Worm (Caenorhabditis elegans) whole organism, early embryonic: ENCODE data around the gene cyld-1.

ENCODE experiments used
- B0310.2 ChIP-seq: sonication (generic microtip); optimal IDR thresholded peaks from 2 replicates; lab custom pipeline; 2016; ENCODE audit warnings: mild to moderate bottlenecking, missing genetic modification characterization, missing compliant biosample characterization
- F13C5.2 ChIP-seq: sonication (generic microtip); optimal IDR thresholded peaks from 2 replicates; lab custom pipeline; 2017; ENCODE audit warnings: mild to moderate bottlenecking, missing genetic modification characterization, inconsistent platforms, missing compliant biosample characterization
- aly-1 ChIP-seq: sonication (generic microtip); optimal IDR thresholded peaks from 2 replicates; lab custom pipeline; 2016; ENCODE audit warnings: missing genetic modification characterization, missing compliant biosample characterization
- ama-1 ChIP-seq: fragments of 150-350 bp; optimal IDR thresholded peaks from 2 replicates; lab custom pipeline; 2014
- ceh-13 ChIP-seq: fragments of 200-800 bp; sonication (Bioruptor generic); optimal IDR thresholded peaks from 2 replicates; lab custom pipeline; 2018; ENCODE audit warnings: mild to moderate bottlenecking, missing genetic modification characterization, missing compliant biosample characterization
- ceh-36 ChIP-seq: sonication (generic microtip); optimal IDR thresholded peaks from 2 replicates; lab custom pipeline; 2016; ENCODE audit warnings: missing genetic modification characterization, inconsistent platforms, missing compliant biosample characterization
- ets-7 ChIP-seq: sonication (generic microtip); optimal IDR thresholded peaks from 2 replicates; lab custom pipeline; 2016; ENCODE audit warnings: missing genotype, missing genetic modification characterization, missing compliant biosample characterization
- flt-1 ChIP-seq: fragments of 200-800 bp; sonication (Bioruptor generic); IDR thresholded peaks from 2 replicates; pipeline ENCODE4 v1.3.6; 2022; ENCODE audit warnings: missing genetic modification characterization, missing compliant biosample characterization
- hmbx-1 ChIP-seq: sonication (generic microtip); optimal IDR thresholded peaks from 2 replicates; lab custom pipeline; 2016; ENCODE audit warnings: mild to moderate bottlenecking, missing genetic modification characterization, missing compliant biosample characterization
- hmg-4 ChIP-seq: fragments of 200-800 bp; sonication (Bioruptor generic); optimal IDR thresholded peaks from 2 replicates; lab custom pipeline; 2018; ENCODE audit warnings: mild to moderate bottlenecking, missing genetic modification characterization, missing compliant biosample characterization
- hnd-1 ChIP-seq: sonication (generic microtip); optimal IDR thresholded peaks from 2 replicates; lab custom pipeline; 2016; ENCODE audit warnings: missing genetic modification characterization, missing compliant biosample characterization
- pes-1 ChIP-seq: fragments of 200-800 bp; sonication (Bioruptor generic); IDR thresholded peaks from 2 replicates; pipeline ENCODE4 v1.3.6; 2022; ENCODE audit warnings: missing genetic modification reagents, missing genetic modification characterization, missing compliant biosample characterization
- scrt-1 ChIP-seq: fragments of 200-800 bp; sonication (Bioruptor generic); IDR thresholded peaks from 2 replicates; pipeline ENCODE4 v1.3.6; 2022; ENCODE audit warnings: missing genetic modification characterization, missing compliant biosample characterization
- sea-1 ChIP-seq: fragments of 200-800 bp; sonication (Bioruptor generic); conservative IDR thresholded peaks from 2 replicates; pipeline ENCODE4 v1.3.6; 2022; ENCODE audit warnings: missing genetic modification characterization, missing compliant biosample characterization
- tbx-11 ChIP-seq: fragments of 200-800 bp; sonication (Bioruptor generic); IDR thresholded peaks from 2 replicates; pipeline ENCODE4 v1.3.6; 2022; ENCODE audit warnings: missing genetic modification characterization, missing compliant biosample characterization
- tbx-37 ChIP-seq: fragments of 200-800 bp; sonication (Bioruptor generic); conservative IDR thresholded peaks from 2 replicates; pipeline ENCODE4 v1.3.6; 2022; ENCODE audit warnings: missing genetic modification reagents, missing genetic modification characterization, missing compliant biosample characterization
- tra-4 ChIP-seq: sonication (generic microtip); optimal IDR thresholded peaks from 2 replicates; lab custom pipeline; 2017; ENCODE audit warnings: missing genetic modification characterization, missing compliant biosample characterization

cyld-1 gene

DNA sequence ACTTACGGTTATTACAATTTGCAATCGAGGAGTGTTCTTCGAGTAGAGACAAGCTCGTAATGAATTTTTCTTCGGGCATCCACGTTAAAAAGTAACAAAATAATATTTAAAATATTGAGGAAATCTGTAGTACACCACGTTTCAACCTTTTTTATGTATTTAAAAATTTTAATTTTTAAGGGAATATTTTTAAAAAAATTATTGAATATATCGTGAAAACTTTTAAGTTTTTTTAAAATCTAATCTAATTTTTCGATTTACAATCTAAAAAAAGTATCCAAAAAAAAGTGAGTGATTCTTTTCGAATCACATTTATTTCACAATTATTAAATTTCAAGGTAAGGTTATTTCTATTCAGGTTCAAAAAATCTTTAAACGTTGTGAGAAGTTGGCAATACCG, 34.3 kb upstream of the cyld-1 start, which contains the start of gene gln-2:
Gene gln-2 (minus strand): TSS at position 101 of the 400 bp plus-strand sequence.
- TF ChIP-seq tra-4 (tag; lab: Kevin White, UChicago), result no peak
- TF ChIP-seq hmg-4 (GFP tag; lab: Kevin White, UChicago), result no peak
- TF ChIP-seq ama-1 (lab: Kevin White, UChicago), result no peak
- no peak for TF ChIP-seq hmbx-1 (tag; lab: Kevin White, UChicago)
- TF ChIP-seq ets-7 (tag; lab: Kevin White, UChicago), result no peak
- TF ChIP-seq hnd-1 (tag; lab: Kevin White, UChicago), result no peak
- TF ChIP-seq tbx-11, result no peak
- no peak for TF ChIP-seq F13C5.2 (tag; lab: Kevin White, UChicago)
- TF ChIP-seq ceh-36 (tag; lab: Kevin White, UChicago), result no peak
- no peak for TF ChIP-seq ceh-13 (GFP tag; lab: Kevin White, UChicago)
- TF ChIP-seq aly-1, result no peak
- TF ChIP-seq tbx-37 (GFP tag; lab: Robert Waterston, UW), result no peak
- TF ChIP-seq pes-1 (GFP tag; lab: Robert Waterston, UW), result no peak
- TF ChIP-seq sea-1 (GFP tag; lab: Robert Waterston, UW), result no peak

DNA sequence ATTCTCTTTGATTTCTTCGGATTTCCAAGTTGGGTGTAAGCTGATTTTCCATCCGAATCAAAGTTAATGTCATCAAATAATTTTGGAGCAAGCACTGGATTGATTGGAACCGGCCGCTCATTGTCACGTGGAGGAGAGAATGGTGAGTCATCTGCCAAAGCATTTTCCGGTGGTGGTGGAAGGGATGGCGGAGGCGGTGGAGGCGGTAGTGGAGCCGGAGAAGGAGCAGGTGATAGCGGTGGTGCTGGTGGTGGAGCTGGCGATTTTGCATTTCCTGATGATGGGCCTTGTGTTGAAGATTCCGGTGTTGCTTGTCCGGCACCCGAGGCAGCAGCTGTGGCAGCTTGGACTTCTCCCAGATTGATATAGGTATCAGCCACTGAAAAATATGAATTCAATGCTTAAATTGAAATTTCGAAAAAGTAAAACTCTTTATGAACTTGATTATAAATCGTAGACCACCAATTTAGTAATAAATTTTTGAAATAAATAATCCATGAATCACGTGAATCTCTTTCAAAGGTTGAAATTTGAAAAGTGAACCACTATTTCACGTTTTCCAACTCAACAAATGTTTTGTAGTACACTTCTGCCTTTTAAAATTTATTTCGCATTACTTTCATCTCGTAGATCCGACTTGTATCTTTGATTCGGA, 30.7 kb upstream of the cyld-1 start, which contains the start of the genes K03H1.9 and K03H1.12:
Gene K03H1.9 (minus strand): TSS at position 471 of the 655 bp plus-strand sequence.
Gene K03H1.12 (plus strand): TSS at position 605 of the 655 bp plus-strand sequence.
- TF ChIP-seq hmg-4 (GFP tag; lab: Kevin White, UChicago) (no peak), ama-1 (lab: Kevin White, UChicago) (no peak), ets-7 (tag; lab: Kevin White, UChicago) (no peak), tra-4 (tag; lab: Kevin White, UChicago) (no peak), scrt-1 (GFP tag; lab: Robert Waterston, UW) (no peak), sea-1 (GFP tag; lab: Robert Waterston, UW) (no peak), ceh-13 (GFP tag; lab: Kevin White, UChicago) (no peak), hmbx-1 (tag; lab: Kevin White, UChicago) (no peak), pes-1 (GFP tag; lab: Robert Waterston, UW) (no peak), aly-1 (no peak), tbx-37 (GFP tag; lab: Robert Waterston, UW) (no peak), tbx-11 (no peak), ceh-36 (tag; lab: Kevin White, UChicago) (no peak), B0310.2 (no peak), hnd-1 (tag; lab: Kevin White, UChicago) (no peak)

- TF ChIP-seq tbx-37 (GFP tag; lab: Robert Waterston, UW) (no peak), scrt-1 (GFP tag; lab: Robert Waterston, UW) (no peak), B0310.2 (no peak), ceh-36 (tag; lab: Kevin White, UChicago) (no peak)
These were observed 21.6 kb upstream of the cyld-1 start, which contains the start of gene dec-7 for ce11 chrIII:9932091-9932490. Gene dec-7, plus strand, starts transcription at chrIII:9932398.

DNA sequence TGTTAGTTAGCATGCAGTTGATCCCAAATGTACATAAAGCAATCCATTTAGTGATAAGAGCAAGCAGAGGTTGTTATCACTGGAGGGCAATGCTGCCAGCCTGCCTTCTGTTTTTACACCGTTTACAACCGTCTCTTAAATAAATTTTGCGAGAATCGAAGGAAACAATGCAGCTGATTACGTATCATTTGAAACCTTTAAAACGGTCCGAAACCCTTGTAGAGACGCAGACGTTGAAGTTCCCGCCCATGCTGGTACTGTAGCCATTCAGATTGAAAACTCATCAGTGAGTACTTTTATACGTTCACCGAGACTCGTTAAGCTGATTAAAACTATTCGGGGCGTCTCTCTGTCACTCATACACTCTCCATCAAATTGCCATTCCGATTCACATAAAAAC, 19.9 kb upstream of the cyld-1 start:
- TF ChIP-seq hnd-1 (tag; lab: Kevin White, UChicago) (no peak), tbx-11 (no peak), sea-1 (GFP tag; lab: Robert Waterston, UW) (no peak)

DNA sequence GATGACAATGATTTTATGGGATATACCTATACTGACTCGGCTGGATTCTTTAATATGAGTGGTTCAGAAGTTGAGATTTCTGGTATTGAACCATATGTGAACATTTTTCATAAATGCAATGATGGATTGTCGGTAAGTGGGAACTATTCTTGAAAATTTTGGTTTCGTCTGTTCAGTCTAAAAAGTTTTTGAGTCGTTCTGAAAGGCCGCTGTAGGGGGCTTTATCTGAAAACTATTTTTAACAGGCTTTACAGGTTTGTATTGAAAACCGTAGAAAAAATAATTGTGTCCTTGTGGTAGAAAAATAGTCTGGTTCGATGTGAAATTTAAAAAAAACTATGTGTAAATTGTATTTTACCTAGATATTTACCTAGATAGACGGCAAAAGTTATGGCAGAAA, 19.1 kb upstream of the cyld-1 start:
- TF ChIP-seq pes-1 (GFP tag; lab: Robert Waterston, UW) (no peak), tbx-37 (GFP tag; lab: Robert Waterston, UW) (no peak), tbx-11 (no peak), hnd-1 (tag; lab: Kevin White, UChicago) (no peak), ama-1 (lab: Kevin White, UChicago) (no peak), hmg-4 (GFP tag; lab: Kevin White, UChicago) (no peak), ceh-13 (GFP tag; lab: Kevin White, UChicago) (no peak)

ce11 chrIII:9928777-9929176, 18.3 kb upstream of the cyld-1 start, which contains the start of gene ttr-1:
Gene ttr-1, plus strand, starts transcription at chrIII:9929077.
- no peak for TF ChIP-seq F13C5.2 (tag; lab: Kevin White, UChicago)

DNA sequence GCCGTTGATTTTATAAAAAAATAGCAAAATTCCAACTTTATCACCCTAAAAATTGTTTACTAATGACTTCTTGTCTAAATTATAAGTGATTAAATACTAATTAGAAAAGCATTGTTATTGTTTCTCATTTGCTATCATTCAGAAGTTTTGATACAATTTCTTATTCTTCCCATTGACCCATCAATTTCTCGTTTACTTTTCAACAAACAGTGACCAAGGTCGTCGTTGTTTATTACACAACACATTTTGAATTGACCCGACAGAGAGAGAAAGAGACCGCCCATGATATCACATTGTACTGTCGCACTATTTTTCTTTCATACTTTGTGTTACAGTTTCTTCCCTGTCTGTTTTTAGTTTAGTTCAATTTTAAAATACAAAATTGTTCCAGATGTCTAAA, 16.9 kb upstream of the cyld-1 start, which contains the start of gene ttr-2:
Gene ttr-2 (plus strand): TSS at position 392 of the 400 bp plus-strand sequence.
- TF ChIP-seq pes-1 (GFP tag; lab: Robert Waterston, UW), result no peak
- no peak for TF ChIP-seq hmg-4 (GFP tag; lab: Kevin White, UChicago)

DNA sequence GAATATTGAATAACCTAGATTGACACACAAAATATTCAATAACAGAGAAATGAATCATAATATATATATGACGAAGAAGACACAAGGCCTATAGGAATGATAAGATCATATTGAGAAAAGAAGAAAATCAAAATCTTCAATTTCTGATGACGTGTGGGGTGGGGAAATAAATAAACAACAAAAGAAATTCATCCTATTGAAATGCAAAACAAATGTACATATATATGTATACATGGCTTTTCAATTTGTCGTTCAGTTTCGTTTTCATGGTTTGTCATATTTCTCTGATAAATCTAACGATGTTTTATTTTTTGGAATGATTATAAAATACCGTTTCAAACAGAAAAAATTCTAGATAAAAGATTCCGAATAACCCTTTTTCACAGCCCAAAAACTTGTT, 16.2 kb upstream of the cyld-1 start, which contains the start of gene ttr-3:
Gene ttr-3 (minus strand): TSS at position 101 of the 400 bp plus-strand sequence.
- TF ChIP-seq hmg-4 (GFP tag; lab: Kevin White, UChicago), result no peak
- TF ChIP-seq tbx-37 (GFP tag; lab: Robert Waterston, UW), result no peak
- no peak for TF ChIP-seq ama-1 (lab: Kevin White, UChicago)
- no peak for TF ChIP-seq sea-1 (GFP tag; lab: Robert Waterston, UW)
- no peak for TF ChIP-seq hmbx-1 (tag; lab: Kevin White, UChicago)

- TF ChIP-seq F13C5.2 (tag; lab: Kevin White, UChicago), result no peak
- TF ChIP-seq tra-4 (tag; lab: Kevin White, UChicago), result no peak
- no peak for TF ChIP-seq ceh-13 (GFP tag; lab: Kevin White, UChicago)
- no peak for TF ChIP-seq sea-1 (GFP tag; lab: Robert Waterston, UW)
- TF ChIP-seq hnd-1 (tag; lab: Kevin White, UChicago), result no peak
- TF ChIP-seq flt-1 (GFP tag; lab: Robert Waterston, UW), result no peak
- no peak for TF ChIP-seq pes-1 (GFP tag; lab: Robert Waterston, UW)
These were observed 12.4 kb upstream of the cyld-1 start, which contains the start of gene cbp-2 for ce11 chrIII:9922874-9923273. Gene cbp-2, plus strand, starts transcription at chrIII:9923174.
